Worm (Caenorhabditis elegans): Measurements from ENCODE around the gene srw-21.
A peak's percentile ranks its signal among the peaks of the same experiment; 100 is the strongest.

Gene srw-21

ce11 chrV:15480505-15481075 is 7.3 kb upstream of the srw-21 start:
- TF ChIP-seq nhr-11 (tag; optimal IDR thresholded peaks at IDR 0.05) (no peak), egl-27 (tag; optimal IDR thresholded peaks at IDR 0.05) (no peak), nhr-76 (tag; optimal IDR thresholded peaks at IDR 0.05) (no peak), zag-1 (tag; optimal IDR thresholded peaks at IDR 0.05) (no peak), nhr-20 (tag; optimal IDR thresholded peaks at IDR 0.05) (no peak), unc-98 (GFP tag; IDR thresholded peaks at IDR 0.05) (no peak), nhr-237 (tag; optimal IDR thresholded peaks at IDR 0.05) (no peak), ceh-82 (tag; optimal IDR thresholded peaks at IDR 0.05) (no peak), C04F5.9 (tag; optimal IDR thresholded peaks at IDR 0.05) (no peak), ztf-11 (tag; optimal IDR thresholded peaks at IDR 0.05) (no peak), aly-2 (tag; optimal IDR thresholded peaks at IDR 0.05) (no peak), tlp-1 (tag; optimal IDR thresholded peaks at IDR 0.05) (no peak), ama-1 (optimal IDR thresholded peaks at IDR 0.05) (no peak), blmp-1 (tag; optimal IDR thresholded peaks at IDR 0.05) (no peak), hlh-17 (GFP tag; optimal IDR thresholded peaks at IDR 0.05; ENCODE audit: borderline replicate concordance) (no peak), aha-1 (tag; optimal IDR thresholded peaks at IDR 0.05) (no peak), pag-3 (tag; optimal IDR thresholded peaks at IDR 0.05; ENCODE audit: borderline replicate concordance, insufficient read depth) (no peak)

ce11 chrV:15481374-15481773 is 6.5 kb upstream of the srw-21 start, which contains the start of gene nhr-150:
TSS of gene nhr-150 (minus strand) at chrV:15481465.
- TF ChIP-seq alr-1 (tag; optimal IDR thresholded peaks at IDR 0.05; ENCODE audit: borderline replicate concordance) (no peak), fkh-10 (GFP tag; optimal IDR thresholded peaks at IDR 0.05) (no peak), snpc-4 (tag; optimal IDR thresholded peaks at IDR 0.05) (no peak), nhr-76 (tag; optimal IDR thresholded peaks at IDR 0.05) (no peak), ceh-63 (GFP tag; optimal IDR thresholded peaks at IDR 0.05) (no peak), ama-1 (optimal IDR thresholded peaks at IDR 0.05) (no peak), elt-2 (tag; optimal IDR thresholded peaks at IDR 0.05) (no peak), unc-30 (tag; optimal IDR thresholded peaks at IDR 0.05) (no peak), irx-1 (tag; optimal IDR thresholded peaks at IDR 0.05) (no peak), mab-9 (GFP tag; IDR thresholded peaks at IDR 0.05) (no peak), egl-27 (tag; optimal IDR thresholded peaks at IDR 0.05) (no peak), elt-3 (tag; optimal IDR thresholded peaks at IDR 0.05) (no peak), nhr-20 (tag; optimal IDR thresholded peaks at IDR 0.05) (no peak), C16A3.4 (tag; optimal IDR thresholded peaks at IDR 0.05) (no peak), ces-1 (GFP tag; optimal IDR thresholded peaks at IDR 0.05) (no peak), C04F5.9 (tag; optimal IDR thresholded peaks at IDR 0.05) (no peak), hlh-17 (GFP tag; optimal IDR thresholded peaks at IDR 0.05; ENCODE audit: borderline replicate concordance) (no peak), aly-2 (tag; optimal IDR thresholded peaks at IDR 0.05) (no peak), efl-1 (optimal IDR thresholded peaks at IDR 0.05) (no peak), efl-1 (GFP tag; optimal IDR thresholded peaks at IDR 0.05 in 1 of 2) (no peak), F16B12.6 (tag; optimal IDR thresholded peaks at IDR 0.05) (no peak)

- TF ChIP-seq Y116A8C.19 (tag; optimal IDR thresholded peaks at IDR 0.05; ENCODE audit: borderline replicate concordance) (no peak), lin-35 (GFP tag; optimal IDR thresholded peaks at IDR 0.05) (peak in 1 of 2 experiments; percentile 43), sup-37 (GFP tag; optimal IDR thresholded peaks at IDR 0.05) (no peak), ceh-63 (GFP tag; optimal IDR thresholded peaks at IDR 0.05) (no peak), ama-1 (optimal IDR thresholded peaks at IDR 0.05) (no peak), nhr-12 (tag; optimal IDR thresholded peaks at IDR 0.05) (no peak), snpc-4 (tag; optimal IDR thresholded peaks at IDR 0.05) (no peak), nhr-90 (tag; optimal IDR thresholded peaks at IDR 0.05; ENCODE audit: poor library complexity) (peak; percentile 16), rnt-1 (tag; optimal IDR thresholded peaks at IDR 0.05) (no peak), nhr-77 (tag; optimal IDR thresholded peaks at IDR 0.05) (no peak), nhr-19 (GFP tag; conservative IDR thresholded peaks at IDR 0.05) (peak; percentile 27; the same call in 1 of the 2 replicates), fkh-4 (tag; optimal IDR thresholded peaks at IDR 0.05; ENCODE audit: borderline replicate concordance) (no peak), nhr-20 (tag; optimal IDR thresholded peaks at IDR 0.05) (peak; percentile 39), snu-23 (GFP tag; optimal IDR thresholded peaks at IDR 0.05) (peak; percentile 37), lin-14 (GFP tag; optimal IDR thresholded peaks at IDR 0.05) (peak; percentile 57), C04F5.9 (tag; optimal IDR thresholded peaks at IDR 0.05) (no peak), hpl-2 (GFP tag; optimal IDR thresholded peaks at IDR 0.05) (no peak), egl-13 (tag; optimal IDR thresholded peaks at IDR 0.05) (no peak), mep-1 (tag; optimal IDR thresholded peaks at IDR 0.05) (peak; percentile 17), nhr-85 (tag) (peak; percentile 36), blmp-1 (tag; optimal IDR thresholded peaks at IDR 0.05) (peak; percentile 45), nhr-11 (tag; optimal IDR thresholded peaks at IDR 0.05) (no peak), elt-3 (tag; optimal IDR thresholded peaks at IDR 0.05) (peak in 1 of 6 experiments; percentile 9), C34B4.2 (tag; optimal IDR thresholded peaks at IDR 0.05) (no peak), isw-1 (GFP tag; IDR thresholded peaks at IDR 0.05) (no peak), pag-3 (tag; optimal IDR thresholded peaks at IDR 0.05; ENCODE audit: borderline replicate concordance, insufficient read depth) (no peak), elt-2 (tag; optimal IDR thresholded peaks at IDR 0.05) (peak; percentile 6)
These were observed 4.3 kb upstream of the srw-21 start for ce11 chrV:15483563-15483962.

Data from whole organism, L1 larva.